Fruit fly (Drosophila melanogaster): ENCODE measurements around the gene Obp19a.

DNA sequence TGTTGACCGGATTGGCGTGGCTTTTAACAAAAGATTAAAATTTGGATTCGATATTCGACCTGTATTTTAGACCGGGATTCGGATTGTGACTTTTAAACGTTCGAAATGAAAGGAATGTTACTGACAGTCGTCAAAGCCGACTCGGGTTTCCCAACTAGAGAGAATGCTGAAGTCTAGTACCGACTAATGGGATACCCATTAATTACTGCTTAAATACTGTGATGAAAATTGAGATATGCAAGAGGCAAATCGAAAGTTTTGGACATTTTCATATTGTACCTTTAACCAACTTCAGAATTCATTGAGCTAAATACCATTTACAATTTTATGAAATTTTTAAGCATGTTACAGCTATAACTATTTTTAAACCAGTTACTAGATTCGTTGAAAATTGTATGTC is 1.4 kb upstream of the Obp19a start, which contains the start of gene CG15458:
- no peak for TF ChIP-seq CG33017 (tag; optimal IDR thresholded peaks at IDR 0.05)
- TF ChIP-seq kay (GFP tag; ENCODE audit: borderline replicate concordance), result no peak
